Worm (Caenorhabditis elegans) whole organism, young adult: ENCODE results near the gene irld-18.

Experiments used
- B0019.2 ChIP-seq: fragments of 200-800 bp; sonication (Bioruptor generic); conservative IDR thresholded peaks from 2 replicates; pipeline ENCODE4 v1.3.6; 2022; ENCODE audit warnings: missing genetic modification reagents, missing genetic modification characterization, missing compliant biosample characterization
- B0336.3 ChIP-seq: fragments of 200-800 bp; sonication (Bioruptor generic); IDR thresholded peaks from 2 replicates; pipeline ENCODE4 v1.3.6; 2022; ENCODE audit warnings: missing genetic modification characterization, missing compliant biosample characterization
- F10E7.11 ChIP-seq: sonication (generic microtip); optimal IDR thresholded peaks from 2 replicates; lab custom pipeline; 2017; ENCODE audit warnings: mild to moderate bottlenecking, missing genetic modification characterization, moderate library complexity, missing compliant biosample characterization
- F22D6.2 ChIP-seq: sonication (generic microtip); optimal IDR thresholded peaks from 2 replicates; lab custom pipeline; 2016; ENCODE audit warnings: mild to moderate bottlenecking, missing genetic modification characterization, missing compliant biosample characterization
- F33H1.4 ChIP-seq: fragments of 200-800 bp; sonication (Bioruptor generic); IDR thresholded peaks from 2 replicates; pipeline ENCODE4 v1.3.6; 2022; ENCODE audit warnings: missing genetic modification reagents, missing genetic modification characterization, missing compliant biosample characterization
- F57A8.1 ChIP-seq: fragments of 200-800 bp; sonication (Bioruptor generic); optimal IDR thresholded peaks from 2 replicates; lab custom pipeline; 2018; ENCODE audit warnings: mild to moderate bottlenecking, missing genetic modification characterization, moderate library complexity, missing compliant biosample characterization
- ama-1 ChIP-seq, 3 experiments: fragments of 150-350 bp in 1 of 3; sonication (generic microtip) in 2 of 3; optimal IDR thresholded peaks; 2 replicates each; lab custom pipeline; 2014 to 2018; ENCODE audit warnings: missing biosample characterization in 2 of 3, missing genetic modification characterization in 2 of 3, missing genetic modification reagents in 2 of 3
- aptf-3 ChIP-seq: fragments of 200-800 bp; sonication (Bioruptor generic); IDR thresholded peaks from 2 replicates; pipeline ENCODE4 v1.3.6; 2022; ENCODE audit warnings: missing genetic modification characterization, missing compliant biosample characterization
- athp-1 ChIP-seq: sonication (generic microtip); optimal IDR thresholded peaks from 2 replicates; lab custom pipeline; 2017; ENCODE audit warnings: mild to moderate bottlenecking, missing genetic modification characterization, missing compliant biosample characterization
- bed-1 ChIP-seq: fragments of 200-800 bp; sonication (Bioruptor generic); IDR thresholded peaks from 2 replicates; pipeline ENCODE4 v1.3.6; 2022; ENCODE audit warnings: missing genetic modification reagents, missing genetic modification characterization, missing compliant biosample characterization
- ccch-3 ChIP-seq: fragments of 200-800 bp; sonication (Bioruptor generic); optimal IDR thresholded peaks from 2 replicates; lab custom pipeline; 2018; ENCODE audit warnings: mild to moderate bottlenecking, missing genetic modification characterization, missing compliant biosample characterization
- ceh-100 ChIP-seq: fragments of 200-800 bp; sonication (Bioruptor generic); IDR thresholded peaks from 2 replicates; pipeline ENCODE4 v1.3.6; 2022; ENCODE audit warnings: missing genetic modification reagents, missing genetic modification characterization, missing compliant biosample characterization
- ceh-27 ChIP-seq: fragments of 200-800 bp; sonication (Bioruptor generic); optimal IDR thresholded peaks from 2 replicates; lab custom pipeline; 2018; ENCODE audit warnings: mild to moderate bottlenecking, missing genetic modification characterization, moderate library complexity, missing compliant biosample characterization
- ceh-79 ChIP-seq: sonication (generic microtip); optimal IDR thresholded peaks from 2 replicates; lab custom pipeline; 2017; ENCODE audit warnings: mild to moderate bottlenecking, missing genetic modification characterization, missing compliant biosample characterization
- ceh-91 ChIP-seq: fragments of 200-800 bp; sonication (Bioruptor generic); IDR thresholded peaks from 2 replicates; pipeline ENCODE4 v1.3.6; 2022; ENCODE audit warnings: missing genetic modification reagents, missing genetic modification characterization, missing compliant biosample characterization
- dpff-1 ChIP-seq: sonication (generic microtip); optimal IDR thresholded peaks from 2 replicates; lab custom pipeline; 2017; ENCODE audit warnings: mild to moderate bottlenecking, missing genetic modification characterization, missing compliant biosample characterization
- efl-1 ChIP-seq: fragments of 150-350 bp; optimal IDR thresholded peaks from 2 replicates; lab custom pipeline; 2014; ENCODE audit warnings: missing biosample characterization, missing genetic modification reagents, missing genetic modification characterization
- egrh-3 ChIP-seq: fragments of 200-800 bp; sonication (Bioruptor generic); IDR thresholded peaks from 2 replicates; pipeline ENCODE4 v1.3.6; 2022; ENCODE audit warnings: missing genetic modification reagents, missing genetic modification characterization, missing compliant biosample characterization
- ekl-4 ChIP-seq: fragments of 200-800 bp; sonication (Bioruptor generic); IDR thresholded peaks from 2 replicates; pipeline ENCODE4 v1.3.6; 2022; ENCODE audit warnings: missing genetic modification reagents, missing genetic modification characterization, missing compliant biosample characterization
- hlh-26 ChIP-seq: fragments of 200-800 bp; sonication (Bioruptor generic); conservative IDR thresholded peaks from 2 replicates; pipeline ENCODE4 v1.3.6; 2022; ENCODE audit warnings: missing genetic modification reagents, missing genetic modification characterization, missing compliant biosample characterization
- let-607 ChIP-seq, 2 experiments: fragments of 200-800 bp in 1 of 2; sonication (Bioruptor generic) in 1 of 2; sonication (generic microtip) in 1 of 2; optimal IDR thresholded peaks; 2 replicates each; lab custom pipeline; 2016 to 2018; ENCODE audit warnings: mild to moderate bottlenecking in 2 of 2, missing compliant biosample characterization in 2 of 2, missing genetic modification characterization in 2 of 2, moderate library complexity in 2 of 2, missing genotype in 1 of 2
- lsy-27 ChIP-seq: sonication (generic microtip); optimal IDR thresholded peaks from 2 replicates; lab custom pipeline; 2017; ENCODE audit warnings: missing genetic modification characterization, mild to moderate bottlenecking, missing compliant biosample characterization, antibody characterized with exemption, missing genotype, borderline replicate concordance; ENCODE audit not compliant: insufficient read depth
- mel-28 ChIP-seq: sonication (generic microtip); optimal IDR thresholded peaks from 2 replicates; lab custom pipeline; 2016; ENCODE audit warnings: borderline replicate concordance, mild to moderate bottlenecking, missing genetic modification characterization, missing compliant biosample characterization
- mxl-1 ChIP-seq: sonication (generic microtip); optimal IDR thresholded peaks from 2 replicates; lab custom pipeline; 2016; ENCODE audit warnings: missing genetic modification characterization, missing compliant biosample characterization
- nfyb-1 ChIP-seq: fragments of 200-800 bp; sonication (Bioruptor generic); IDR thresholded peaks from 2 replicates; pipeline ENCODE4 v1.3.6; 2022; ENCODE audit warnings: missing genetic modification reagents, missing genetic modification characterization, missing compliant biosample characterization
- nhr-120 ChIP-seq: fragments of 200-800 bp; sonication (Bioruptor generic); IDR thresholded peaks from 2 replicates; pipeline ENCODE4 v1.3.6; 2022; ENCODE audit warnings: missing genetic modification characterization, missing compliant biosample characterization
- nhr-27 ChIP-seq: fragments of 200-800 bp; sonication (Bioruptor generic); optimal IDR thresholded peaks from 2 replicates; lab custom pipeline; 2018; ENCODE audit warnings: mild to moderate bottlenecking, missing genetic modification characterization, moderate library complexity, missing compliant biosample characterization
- nhr-90 ChIP-seq: sonication (generic microtip); optimal IDR thresholded peaks from 2 replicates; lab custom pipeline; 2016; ENCODE audit warnings: missing genotype, mild to moderate bottlenecking, missing genetic modification characterization, missing compliant biosample characterization
- pha-4 ChIP-seq: fragments of 150-350 bp; sonication (generic microtip); optimal IDR thresholded peaks from 2 replicates; lab custom pipeline; 2014; ENCODE audit warnings: missing biosample characterization, missing genetic modification reagents, missing genetic modification characterization
- repo-1 ChIP-seq: sonication (generic microtip); optimal IDR thresholded peaks from 2 replicates; lab custom pipeline; 2017; ENCODE audit warnings: mild to moderate bottlenecking, missing genetic modification characterization, missing compliant biosample characterization
- sptf-2 ChIP-seq: fragments of 200-800 bp; sonication (Bioruptor generic); optimal IDR thresholded peaks from 2 replicates; lab custom pipeline; 2018; ENCODE audit warnings: mild to moderate bottlenecking, missing genetic modification characterization, missing compliant biosample characterization
- tbp1 ChIP-seq: fragments of 200-800 bp; sonication (Bioruptor generic); optimal IDR thresholded peaks from 2 replicates; lab custom pipeline; 2018; ENCODE audit warnings: mild to moderate bottlenecking, missing genetic modification characterization, missing compliant biosample characterization
- ztf-18 ChIP-seq: sonication (generic microtip); optimal IDR thresholded peaks from 2 replicates; lab custom pipeline; 2016; ENCODE audit warnings: missing genotype, mild to moderate bottlenecking, missing genetic modification characterization, missing compliant biosample characterization
- ztf-26 ChIP-seq: sonication (generic microtip); optimal IDR thresholded peaks from 2 replicates; lab custom pipeline; 2017; ENCODE audit warnings: missing genetic modification characterization, missing compliant biosample characterization

irld-18 gene

DNA sequence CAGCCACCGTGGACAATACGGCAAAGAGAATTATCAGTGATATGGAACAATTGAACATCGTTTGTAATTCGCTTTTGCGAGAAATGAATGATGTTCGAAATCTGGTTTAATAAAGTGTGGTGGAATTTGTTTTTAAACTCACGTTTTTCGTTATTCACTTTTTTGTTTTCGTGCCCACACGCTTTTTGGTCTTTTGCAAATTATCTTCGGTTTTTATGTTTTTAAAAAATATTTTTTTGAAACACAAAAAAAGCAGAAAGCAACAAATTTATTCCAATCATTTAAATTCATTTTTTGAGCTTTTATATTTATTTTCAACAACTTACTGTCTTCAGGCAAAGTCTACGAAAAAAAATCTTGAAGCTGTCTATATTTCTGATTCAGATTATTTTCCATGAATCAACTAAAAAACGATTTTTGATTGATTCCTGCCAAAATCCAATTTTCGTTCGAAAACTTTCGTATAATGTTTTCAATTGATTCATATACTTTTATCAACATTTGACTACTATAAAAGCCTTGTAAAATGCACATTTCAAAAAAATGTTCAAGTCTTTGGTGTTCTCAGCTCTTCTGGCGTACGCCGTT, 6.5 kb downstream of the irld-18 start, which contains the start of the genes Y57G11B.3 and Y57G11B.5:
Gene Y57G11B.3 (minus strand): TSS at position 101 of the 588 bp plus-strand sequence.
Gene Y57G11B.5 (plus strand): TSS at position 538 of the 588 bp plus-strand sequence.
- TF ChIP-seq F33H1.4 (GFP tag; lab: Robert Waterston, UW) (no peak), F22D6.2 (no peak), ceh-27 (GFP tag; lab: Kevin White, UChicago) (no peak), ztf-18 (no peak), let-607 (tag; optimal IDR thresholded peaks at IDR 0.05; lab: Kevin White, UChicago) (no peak), ceh-91 (GFP tag; lab: Robert Waterston, UW) (no peak), B0019.2 (no peak), ama-1 (optimal IDR thresholded peaks at IDR 0.05; lab: Kevin White, UChicago) (no peak), ama-1 (GFP tag; optimal IDR thresholded peaks at IDR 0.05; lab: Kevin White, UChicago) (no peak), ceh-100 (GFP tag; lab: Robert Waterston, UW) (no peak), B0336.3 (GFP tag; lab: Robert Waterston, UW) (no peak), mel-28 (no peak), nhr-27 (no peak), lsy-27 (no peak), ccch-3 (GFP tag; lab: Kevin White, UChicago) (no peak), repo-1 (tag; lab: Kevin White, UChicago) (no peak), efl-1 (GFP tag; lab: Kevin White, UChicago) (no peak)

DNA sequence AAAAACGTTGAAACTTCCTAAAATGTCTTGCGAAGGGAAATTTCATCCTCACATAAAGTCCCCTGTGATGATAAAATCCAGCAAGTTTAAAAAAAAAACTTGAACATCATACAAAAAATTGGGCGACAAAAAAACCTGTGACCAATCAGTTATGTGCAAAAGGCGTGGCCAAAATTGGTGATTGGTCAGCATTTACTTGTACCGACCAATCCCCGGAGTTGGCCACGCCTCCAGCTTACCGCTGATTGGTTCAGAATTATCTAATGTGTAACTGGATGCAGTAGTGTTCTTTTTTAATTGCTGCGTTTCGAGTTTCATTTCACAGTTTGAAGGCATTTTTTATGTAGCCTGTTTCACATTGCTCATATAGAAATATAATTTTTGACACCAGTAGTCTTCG, 7.8 kb downstream of the irld-18 start:
- TF ChIP-seq egrh-3 (no peak), bed-1 (GFP tag; lab: Robert Waterston, UW) (no peak), ceh-79 (tag; lab: Kevin White, UChicago) (no peak), nhr-90 (tag; lab: Kevin White, UChicago) (no peak), ztf-26 (tag; lab: Kevin White, UChicago) (no peak), ama-1 (optimal IDR thresholded peaks at IDR 0.05; lab: Kevin White, UChicago) (no peak), ama-1 (GFP tag; optimal IDR thresholded peaks at IDR 0.05; lab: Kevin White, UChicago) (no peak), nhr-120 (no peak), tbp1 (GFP tag; lab: Kevin White, UChicago) (no peak), mxl-1 (tag; lab: Kevin White, UChicago) (no peak)
- TF ChIP-seq, all 124 proteins: peak for 0

- no peak for TF ChIP-seq F57A8.1 (GFP tag; lab: Kevin White, UChicago)
- TF ChIP-seq F10E7.11 (tag; lab: Kevin White, UChicago), result no peak
- TF ChIP-seq hlh-26 (GFP tag; lab: Robert Waterston, UW), result no peak
- TF ChIP-seq sptf-2 (GFP tag; lab: Kevin White, UChicago), result no peak
- TF ChIP-seq athp-1, result no peak
- no peak for TF ChIP-seq dpff-1 (tag; lab: Kevin White, UChicago)
- no peak for TF ChIP-seq ama-1 (optimal IDR thresholded peaks at IDR 0.05; lab: Kevin White, UChicago)
- TF ChIP-seq ama-1 (GFP tag; optimal IDR thresholded peaks at IDR 0.05; lab: Kevin White, UChicago), result no peak
- TF ChIP-seq pha-4 (tag; lab: Kevin White, UChicago), result no peak
- no peak for TF ChIP-seq ekl-4 (GFP tag; lab: Robert Waterston, UW)
- TF ChIP-seq nfyb-1 (GFP tag; lab: Robert Waterston, UW), result no peak
- no peak for TF ChIP-seq let-607 (tag; optimal IDR thresholded peaks at IDR 0.05; lab: Kevin White, UChicago)
- TF ChIP-seq aptf-3 (GFP tag; lab: Robert Waterston, UW), result no peak
- no peak for TF ChIP-seq ztf-18
- TF ChIP-seq, all 124 proteins: peak for 0
These were observed 8.2 kb downstream of the irld-18 start, which contains the start of gene glb-34 for ce11 chrIV:14572607-14573006. Gene glb-34 (minus strand): TSS chrIV:14572707.
